Worm (Caenorhabditis elegans) whole organism, L1 larva: ENCODE results near the gene ced-5.

Source experiments
- C04F5.9 ChIP-seq: sonication (generic microtip); optimal IDR thresholded peaks from 2 replicates; lab custom pipeline; 2016; ENCODE audit warnings: missing genetic modification characterization, missing compliant biosample characterization
- C16A3.4 ChIP-seq: fragments of 150-350 bp; optimal IDR thresholded peaks from 2 replicates; lab custom pipeline; 2014; ENCODE audit warnings: missing biosample characterization, missing genetic modification characterization
- C34B4.2 ChIP-seq: sonication (generic microtip); optimal IDR thresholded peaks from 2 replicates; lab custom pipeline; 2017; ENCODE audit warnings: mild to moderate bottlenecking, missing genetic modification characterization, missing compliant biosample characterization
- F16B12.6 ChIP-seq: fragments of 150-350 bp; optimal IDR thresholded peaks from 2 replicates; lab custom pipeline; 2014; ENCODE audit warnings: missing biosample characterization, missing genetic modification characterization
- aly-2 ChIP-seq: fragments of 150-350 bp; optimal IDR thresholded peaks from 2 replicates; lab custom pipeline; 2014; ENCODE audit warnings: missing biosample characterization, missing genetic modification characterization
- blmp-1 ChIP-seq: fragments of 150-350 bp; optimal IDR thresholded peaks from 2 replicates; lab custom pipeline; 2014; ENCODE audit warnings: missing biosample characterization, missing genetic modification characterization
- ceh-8 ChIP-seq: fragments of 200-800 bp; sonication (Bioruptor generic); optimal IDR thresholded peaks from 2 replicates; lab custom pipeline; 2018; ENCODE audit warnings: mild to moderate bottlenecking, missing genetic modification characterization, moderate library complexity, missing compliant biosample characterization
- ceh-82 ChIP-seq, 3 experiments: fragments of 150-350 bp in 1 of 3; sonication (generic microtip) in 2 of 3; optimal IDR thresholded peaks; 2 replicates each; lab custom pipeline; 2014 to 2017; ENCODE audit warnings: missing biosample characterization in 3 of 3, missing genetic modification characterization in 3 of 3
- ceh-88 ChIP-seq: fragments of 200-800 bp; sonication (Bioruptor generic); IDR thresholded peaks from 2 replicates; pipeline ENCODE4 v1.3.6; 2022; ENCODE audit warnings: missing genetic modification characterization, missing compliant biosample characterization
- ceh-90 ChIP-seq: sonication (generic microtip); optimal IDR thresholded peaks from 2 replicates; lab custom pipeline; 2016; ENCODE audit warnings: missing genetic modification characterization, missing compliant biosample characterization
- ces-1 ChIP-seq: fragments of 150-350 bp; optimal IDR thresholded peaks from 2 replicates; lab custom pipeline; 2014; ENCODE audit warnings: missing biosample characterization, missing genetic modification reagents, missing genetic modification characterization
- dpl-1 ChIP-seq, 3 experiments: fragments of 150-350 bp in 2 of 3; sonication (generic microtip) in 1 of 3; optimal IDR thresholded peaks; 2 replicates each; lab custom pipeline; 2014 to 2017; ENCODE audit warnings: missing biosample characterization in 3 of 3, missing genetic modification characterization in 3 of 3, missing genetic modification reagents in 3 of 3
- dsc-1 ChIP-seq: sonication (generic microtip); optimal IDR thresholded peaks from 2 replicates; lab custom pipeline; 2016; ENCODE audit warnings: mild to moderate bottlenecking, missing genetic modification characterization, missing compliant biosample characterization
- elt-2 ChIP-seq: sonication (generic microtip); optimal IDR thresholded peaks from 2 replicates; lab custom pipeline; 2016; ENCODE audit warnings: missing genetic modification characterization, mild to moderate bottlenecking, inconsistent platforms, missing compliant biosample characterization, missing genetic modification reagents
- elt-3 ChIP-seq, 6 experiments: fragments of 150-350 bp in 1 of 6; sonication (generic microtip); optimal IDR thresholded peaks; 2 replicates each; lab custom pipeline; 2017 to 2018; ENCODE audit warnings: missing biosample characterization in 6 of 6, missing genetic modification characterization in 6 of 6, inconsistent platforms in 1 of 6
- fkh-10 ChIP-seq: sonication (generic microtip); optimal IDR thresholded peaks from 2 replicates; lab custom pipeline; 2017; ENCODE audit warnings: missing biosample characterization, missing genetic modification reagents, missing genetic modification characterization
- jun-1 ChIP-seq: fragments of 150-350 bp; optimal IDR thresholded peaks from 2 replicates; lab custom pipeline; 2014; ENCODE audit warnings: missing biosample characterization, missing genetic modification reagents, missing genetic modification characterization
- lin-14 ChIP-seq: fragments of 200-800 bp; sonication (Bioruptor generic); optimal IDR thresholded peaks from 2 replicates; lab custom pipeline; 2018; ENCODE audit warnings: mild to moderate bottlenecking, missing genetic modification characterization, moderate library complexity, missing compliant biosample characterization
- lin-35 ChIP-seq, 2 experiments: fragments of 150-350 bp; optimal IDR thresholded peaks; 2 replicates each; lab custom pipeline; 2014; ENCODE audit warnings: missing biosample characterization in 2 of 2, missing genetic modification characterization in 2 of 2, missing genetic modification reagents in 2 of 2
- lin-39 ChIP-seq: fragments of 150-350 bp; optimal IDR thresholded peaks from 2 replicates; lab custom pipeline; 2014; ENCODE audit warnings: missing biosample characterization, missing genetic modification reagents, missing genetic modification characterization
- mdl-1 ChIP-seq, 2 experiments: fragments of 150-350 bp; optimal IDR thresholded peaks; 2 replicates each; lab custom pipeline; 2014 to 2017; ENCODE audit warnings: missing biosample characterization in 2 of 2, missing genetic modification characterization in 2 of 2, inconsistent platforms in 1 of 2
- nhr-11 ChIP-seq: fragments of 150-350 bp; optimal IDR thresholded peaks from 2 replicates; lab custom pipeline; 2014; ENCODE audit warnings: missing biosample characterization, missing genetic modification characterization
- nhr-20 ChIP-seq: sonication (generic microtip); optimal IDR thresholded peaks from 2 replicates; lab custom pipeline; 2016; ENCODE audit warnings: mild to moderate bottlenecking, missing genetic modification characterization, missing compliant biosample characterization
- nhr-71 ChIP-seq: sonication (generic microtip); optimal IDR thresholded peaks from 2 replicates; lab custom pipeline; 2016; ENCODE audit warnings: mild to moderate bottlenecking, missing genetic modification characterization, moderate library complexity, missing compliant biosample characterization
- nhr-84 ChIP-seq: sonication (generic microtip); optimal IDR thresholded peaks from 2 replicates; lab custom pipeline; 2017; ENCODE audit warnings: missing biosample characterization, missing genetic modification characterization
- nhr-85 ChIP-seq: sonication (generic microtip); peaks from one replicate; lab custom pipeline; 2016; ENCODE audit warnings: missing genetic modification characterization, inconsistent platforms, missing compliant biosample characterization
- nhr-90 ChIP-seq: sonication (generic microtip); optimal IDR thresholded peaks from 2 replicates; lab custom pipeline; 2016; ENCODE audit warnings: mild to moderate bottlenecking, missing genetic modification characterization, missing compliant biosample characterization; ENCODE audit not compliant: poor library complexity
- rnt-1 ChIP-seq: sonication (generic microtip); optimal IDR thresholded peaks from 2 replicates; lab custom pipeline; 2016; ENCODE audit warnings: mild to moderate bottlenecking, missing genetic modification characterization, moderate library complexity, missing compliant biosample characterization
- snpc-4 ChIP-seq: fragments of 150-350 bp; optimal IDR thresholded peaks from 2 replicates; lab custom pipeline; 2014; ENCODE audit warnings: missing biosample characterization, missing genetic modification characterization
- sup-37 ChIP-seq: fragments of 200-800 bp; sonication (Bioruptor generic); optimal IDR thresholded peaks from 2 replicates; lab custom pipeline; 2018; ENCODE audit warnings: mild to moderate bottlenecking, missing genetic modification characterization, missing compliant biosample characterization
- unc-130 ChIP-seq: fragments of 150-350 bp; optimal IDR thresholded peaks from 2 replicates; lab custom pipeline; 2017; ENCODE audit warnings: missing biosample characterization, missing genetic modification characterization, inconsistent platforms
- unc-62 ChIP-seq: fragments of 150-350 bp; optimal IDR thresholded peaks from 2 replicates; lab custom pipeline; 2014; ENCODE audit warnings: missing biosample characterization, missing genetic modification reagents, missing genetic modification characterization
- unc-86 ChIP-seq: sonication (generic microtip); optimal IDR thresholded peaks from 2 replicates; lab custom pipeline; 2016; ENCODE audit warnings: missing genetic modification characterization, missing compliant biosample characterization
- unc-98 ChIP-seq: fragments of 200-800 bp; sonication (Bioruptor generic); IDR thresholded peaks from 2 replicates; pipeline ENCODE4 v1.3.6; 2022; ENCODE audit warnings: missing genetic modification characterization, missing compliant biosample characterization
- vab-15 ChIP-seq: sonication (generic microtip); optimal IDR thresholded peaks from 2 replicates; lab custom pipeline; 2017; ENCODE audit warnings: missing genotype, mild to moderate bottlenecking, missing genetic modification characterization, missing compliant biosample characterization
- zag-1 ChIP-seq: fragments of 150-350 bp; optimal IDR thresholded peaks from 2 replicates; lab custom pipeline; 2014; ENCODE audit warnings: missing biosample characterization, missing genetic modification characterization
- ztf-11 ChIP-seq, 2 experiments: sonication (generic microtip); optimal IDR thresholded peaks; 2 replicates each; lab custom pipeline; 2016 to 2017; ENCODE audit warnings: missing genetic modification characterization in 2 of 2, missing biosample characterization in 1 of 2, missing compliant biosample characterization in 1 of 2

Gene ced-5

DNA sequence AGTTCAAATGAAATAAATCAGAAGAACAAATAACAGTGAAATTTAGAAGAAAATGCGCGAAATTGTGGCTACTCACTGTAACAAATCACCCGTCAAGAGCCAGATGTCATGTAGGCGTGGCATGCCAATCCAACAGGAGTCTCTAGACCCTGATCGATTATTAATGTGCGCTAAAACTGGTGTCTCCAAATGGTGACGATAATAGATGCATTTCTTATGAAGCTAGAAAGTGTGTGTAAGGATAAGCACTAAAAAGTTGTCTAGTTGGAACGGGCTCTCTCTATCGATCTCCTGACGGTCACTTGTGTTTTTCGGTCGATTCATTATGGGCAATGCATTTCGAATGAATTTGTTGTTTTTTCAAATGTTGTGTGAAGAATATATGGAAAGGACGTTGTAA, 22.1 kb upstream of the ced-5 start, which contains the start of gene mec-3:
mec-3 (minus strand) TSS at position 101 of the 400 bp plus-strand sequence.
- no peak for TF ChIP-seq F16B12.6 (tag; lab: Kevin White, UChicago)
- TF ChIP-seq unc-86 = peak; percentile 43

DNA sequence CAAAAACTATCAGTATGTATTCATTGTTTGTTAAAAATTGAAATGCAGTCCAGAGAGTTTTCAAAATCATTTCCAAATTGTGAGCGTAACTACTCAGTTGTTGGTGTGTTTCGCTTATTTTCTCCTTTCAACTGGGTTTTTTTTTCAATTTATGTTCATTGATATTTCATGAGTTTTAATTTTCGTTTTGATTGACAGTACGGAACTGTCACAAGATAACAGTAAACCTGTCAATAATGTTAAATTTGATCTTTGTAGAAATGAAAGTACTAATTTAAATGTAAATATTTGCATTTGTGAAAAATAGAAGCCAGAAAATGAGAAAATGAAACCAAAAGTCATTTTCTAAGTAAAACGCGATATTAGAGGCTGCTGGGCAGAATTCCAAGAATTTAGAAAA, 21.3 kb upstream of the ced-5 start:
- TF ChIP-seq mdl-1 (tag; optimal IDR thresholded peaks at IDR 0.05; lab: Kevin White, UChicago) = no peak
- TF ChIP-seq jun-1 (tag; lab: Kevin White, UChicago) = no peak
- TF ChIP-seq lin-39 (tag; lab: Kevin White, UChicago) = no peak
- no peak for TF ChIP-seq zag-1
- TF ChIP-seq nhr-90 (tag; lab: Kevin White, UChicago) = no peak
- no peak for TF ChIP-seq C16A3.4 (tag; lab: Kevin White, UChicago)
- TF ChIP-seq nhr-11 = no peak
- TF ChIP-seq ceh-8 (GFP tag; lab: Kevin White, UChicago) = no peak
- no peak for TF ChIP-seq vab-15 (tag; lab: Kevin White, UChicago)
- TF ChIP-seq sup-37 (GFP tag; lab: Kevin White, UChicago) = no peak
- TF ChIP-seq C04F5.9 (tag; lab: Kevin White, UChicago) = no peak
- no peak for TF ChIP-seq nhr-84

DNA sequence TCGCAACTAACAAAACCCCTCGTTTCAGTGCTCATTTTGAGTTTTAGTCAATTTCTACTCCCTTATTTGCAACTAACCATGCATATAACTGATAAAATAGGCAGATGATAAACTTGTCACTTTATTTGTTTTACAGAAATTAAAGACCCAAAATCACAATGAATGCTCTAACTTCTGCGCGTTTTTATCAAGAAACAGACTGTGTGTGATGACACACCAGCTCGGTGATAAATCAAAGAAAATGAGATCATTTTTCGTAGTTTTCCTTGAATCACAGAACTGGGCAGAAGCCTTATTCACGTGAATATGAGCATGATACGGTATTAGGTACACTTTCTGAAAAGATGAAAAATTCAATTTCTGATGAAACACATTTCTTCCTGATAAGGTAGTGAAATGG, 20.8 kb upstream of the ced-5 start:
- TF ChIP-seq nhr-85 (tag; lab: Kevin White, UChicago) = no peak
- no peak for TF ChIP-seq fkh-10 (GFP tag; lab: Kevin White, UChicago)
- peak in 1 of 2 experiments; percentile 21 for TF ChIP-seq lin-35 (GFP tag; optimal IDR thresholded peaks at IDR 0.05; lab: Kevin White, UChicago)
- TF ChIP-seq dsc-1 = no peak
- TF ChIP-seq elt-2 (tag; lab: Kevin White, UChicago) = peak; percentile 99
- TF ChIP-seq unc-62 = no peak
- peak; percentile 42 for TF ChIP-seq nhr-90 (tag; lab: Kevin White, UChicago)
- TF ChIP-seq C34B4.2 = no peak
- no peak for TF ChIP-seq unc-130 (tag; lab: Kevin White, UChicago)
- peak; percentile 51 for TF ChIP-seq nhr-20
- peak; percentile 43 for TF ChIP-seq nhr-71 (tag; lab: Kevin White, UChicago)

- TF ChIP-seq ceh-82 (tag; optimal IDR thresholded peaks at IDR 0.05; lab: Kevin White, UChicago) = no peak
- TF ChIP-seq elt-2 (tag; lab: Kevin White, UChicago) = peak; percentile 60
- TF ChIP-seq nhr-90 (tag; lab: Kevin White, UChicago) = no peak
- TF ChIP-seq, all 84 proteins: peak for 1
These were observed 19.8 kb upstream of the ced-5 start, which contains the start of gene ugt-43 for ce11 chrIV:10463987-10464638. TSS of gene ugt-43 (plus strand) at chrIV:10464588.

ce11 chrIV:10465764-10466163, 18.1 kb upstream of the ced-5 start:
- no peak for TF ChIP-seq lin-14 (GFP tag; lab: Kevin White, UChicago)
- no peak for TF ChIP-seq C34B4.2
- no peak for TF ChIP-seq nhr-11
- no peak for TF ChIP-seq aly-2 (tag; lab: Kevin White, UChicago)
- TF ChIP-seq lin-39 (tag; lab: Kevin White, UChicago) = no peak
- TF ChIP-seq ceh-88 = no peak
- no peak for TF ChIP-seq dpl-1 (GFP tag; optimal IDR thresholded peaks at IDR 0.05; lab: Kevin White, UChicago)
- no peak for TF ChIP-seq snpc-4
- no peak for TF ChIP-seq unc-98 (GFP tag; lab: Robert Waterston, UW)
- TF ChIP-seq ceh-90 (tag; lab: Kevin White, UChicago) = no peak
- no peak for TF ChIP-seq nhr-71 (tag; lab: Kevin White, UChicago)
- no peak for TF ChIP-seq ztf-11 (tag; optimal IDR thresholded peaks at IDR 0.05; lab: Kevin White, UChicago)
- TF ChIP-seq vab-15 (tag; lab: Kevin White, UChicago) = no peak
- TF ChIP-seq elt-3 (tag; optimal IDR thresholded peaks at IDR 0.05; lab: Kevin White, UChicago) = no peak
- no peak for TF ChIP-seq rnt-1
- TF ChIP-seq ces-1 = no peak
- TF ChIP-seq blmp-1 (tag; lab: Kevin White, UChicago) = no peak
